Worm (Caenorhabditis elegans) whole organism, L2 larva: Measurements from ENCODE around the gene str-71.

Experiments used
- C34F6.9 ChIP-seq: fragments of 150-350 bp; optimal IDR thresholded peaks from 2 replicates; lab custom pipeline; 2014; ENCODE audit warnings: missing biosample characterization, missing genetic modification characterization
- Y55F3AM.14 ChIP-seq: fragments of 200-800 bp; sonication (Bioruptor generic); optimal IDR thresholded peaks from 2 replicates; lab custom pipeline; 2018; ENCODE audit warnings: mild to moderate bottlenecking, missing genetic modification characterization, missing compliant biosample characterization
- alr-1 ChIP-seq: fragments of 150-350 bp; optimal IDR thresholded peaks from 2 replicates; lab custom pipeline; 2014; ENCODE audit warnings: missing biosample characterization, missing genetic modification characterization
- ama-1 ChIP-seq: fragments of 150-350 bp; optimal IDR thresholded peaks from 2 replicates; lab custom pipeline; 2018; ENCODE audit warnings: inconsistent platforms
- blmp-1 ChIP-seq: sonication (generic microtip); optimal IDR thresholded peaks from 2 replicates; lab custom pipeline; 2017; ENCODE audit warnings: missing genetic modification characterization, mild to moderate bottlenecking, missing compliant biosample characterization, antibody characterized with exemption, moderate library complexity; ENCODE audit not compliant: insufficient read depth
- ceh-16 ChIP-seq: fragments of 150-350 bp; optimal IDR thresholded peaks from 2 replicates; lab custom pipeline; 2014; ENCODE audit warnings: missing biosample characterization, missing genetic modification characterization
- crh-2 ChIP-seq: sonication (generic microtip); optimal IDR thresholded peaks from 2 replicates; lab custom pipeline; 2017; ENCODE audit warnings: missing biosample characterization, missing genetic modification characterization
- dmd-4 ChIP-seq: sonication (generic microtip); optimal IDR thresholded peaks from 2 replicates; lab custom pipeline; 2017; ENCODE audit warnings: missing biosample characterization, missing genetic modification characterization
- egl-27 ChIP-seq: sonication (generic microtip); optimal IDR thresholded peaks from 3 replicates; lab custom pipeline; 2017; ENCODE audit warnings: missing biosample characterization, missing genetic modification reagents, missing genetic modification characterization
- elt-3 ChIP-seq: sonication (generic microtip); optimal IDR thresholded peaks from 2 replicates; lab custom pipeline; 2017; ENCODE audit warnings: missing biosample characterization, missing genetic modification characterization
- fos-1 ChIP-seq: fragments of 150-350 bp; optimal IDR thresholded peaks from 2 replicates; lab custom pipeline; 2014; ENCODE audit warnings: missing biosample characterization, missing genetic modification characterization
- gmeb-1 ChIP-seq: fragments of 150-350 bp; optimal IDR thresholded peaks from 2 replicates; lab custom pipeline; 2014; ENCODE audit warnings: missing biosample characterization, missing genetic modification characterization
- lin-11 ChIP-seq: fragments of 150-350 bp; sonication (generic microtip); optimal IDR thresholded peaks from 2 replicates; lab custom pipeline; 2014; ENCODE audit warnings: missing biosample characterization, missing genetic modification characterization, inconsistent platforms, mixed read lengths
- lin-13 ChIP-seq: fragments of 150-350 bp; optimal IDR thresholded peaks from 2 replicates; lab custom pipeline; 2014; ENCODE audit warnings: missing biosample characterization, missing genetic modification reagents, missing genetic modification characterization
- lsy-2 ChIP-seq, 2 experiments: fragments of 150-350 bp in 1 of 2; sonication (generic microtip) in 1 of 2; optimal IDR thresholded peaks; 2 replicates each; lab custom pipeline; 2014 to 2017; ENCODE audit warnings: missing biosample characterization in 2 of 2, missing genetic modification characterization in 2 of 2
- mab-5 ChIP-seq: fragments of 150-350 bp; optimal IDR thresholded peaks from 2 replicates; lab custom pipeline; 2014; ENCODE audit warnings: missing biosample characterization, missing genetic modification characterization
- mbf-1 ChIP-seq: sonication (generic microtip); optimal IDR thresholded peaks from 2 replicates; lab custom pipeline; 2017; ENCODE audit warnings: missing biosample characterization, missing genetic modification characterization
- mdl-1 ChIP-seq, 2 experiments: fragments of 150-350 bp in 1 of 2; sonication (generic microtip) in 1 of 2; optimal IDR thresholded peaks; 2 replicates each; lab custom pipeline; 2017; ENCODE audit warnings: missing biosample characterization in 2 of 2, missing genetic modification characterization in 2 of 2
- nhr-10 ChIP-seq: sonication (generic microtip); optimal IDR thresholded peaks from 2 replicates; lab custom pipeline; 2017; ENCODE audit warnings: missing biosample characterization, missing genetic modification characterization
- nhr-11 ChIP-seq: fragments of 150-350 bp; optimal IDR thresholded peaks from 2 replicates; lab custom pipeline; 2014; ENCODE audit warnings: missing biosample characterization, missing genetic modification characterization
- nhr-12 ChIP-seq: fragments of 150-350 bp; optimal IDR thresholded peaks from 2 replicates; lab custom pipeline; 2014; ENCODE audit warnings: missing biosample characterization, missing genetic modification characterization
- nhr-237 ChIP-seq: fragments of 150-350 bp; optimal IDR thresholded peaks from 2 replicates; lab custom pipeline; 2014; ENCODE audit warnings: missing biosample characterization, missing genetic modification characterization
- nhr-6 ChIP-seq: fragments of 150-350 bp; optimal IDR thresholded peaks from 2 replicates; lab custom pipeline; 2014; ENCODE audit warnings: missing biosample characterization, missing genetic modification characterization
- nhr-77 ChIP-seq: fragments of 150-350 bp; optimal IDR thresholded peaks from 2 replicates; lab custom pipeline; 2014; ENCODE audit warnings: missing biosample characterization, missing genetic modification characterization
- peb-1 ChIP-seq: fragments of 150-350 bp; optimal IDR thresholded peaks from 2 replicates; lab custom pipeline; 2014; ENCODE audit warnings: missing biosample characterization, missing genetic modification characterization
- sem-4 ChIP-seq: fragments of 150-350 bp; optimal IDR thresholded peaks from 2 replicates; lab custom pipeline; 2014; ENCODE audit warnings: missing biosample characterization, missing genetic modification reagents, missing genetic modification characterization
- sma-3 ChIP-seq: sonication (generic microtip); optimal IDR thresholded peaks from 2 replicates; lab custom pipeline; 2016; ENCODE audit warnings: missing genetic modification reagents, missing genetic modification characterization, missing compliant biosample characterization
- sma-9 ChIP-seq, 2 experiments: fragments of 150-350 bp in 1 of 2; sonication (generic microtip) in 1 of 2; optimal IDR thresholded peaks; 2 replicates each; lab custom pipeline; 2014 to 2016; ENCODE audit warnings: missing genetic modification characterization in 2 of 2, mild to moderate bottlenecking in 1 of 2, missing biosample characterization in 1 of 2, missing compliant biosample characterization in 1 of 2, missing genetic modification reagents in 1 of 2, moderate library complexity in 1 of 2
- snpc-4 ChIP-seq: fragments of 150-350 bp; optimal IDR thresholded peaks from 2 replicates; lab custom pipeline; 2014; ENCODE audit warnings: missing biosample characterization, missing genetic modification characterization
- unc-39 ChIP-seq: fragments of 150-350 bp; optimal IDR thresholded peaks from 2 replicates; lab custom pipeline; 2014; ENCODE audit warnings: missing biosample characterization, missing genetic modification characterization
- unc-55 ChIP-seq: fragments of 150-350 bp; sonication (generic microtip); optimal IDR thresholded peaks from 3 replicates; lab custom pipeline; 2014; ENCODE audit warnings: missing biosample characterization, missing genetic modification reagents, missing genetic modification characterization
- unc-62 ChIP-seq: fragments of 150-350 bp; optimal IDR thresholded peaks from 2 replicates; lab custom pipeline; 2014; ENCODE audit warnings: missing biosample characterization, missing genetic modification reagents, missing genetic modification characterization
- zag-1 ChIP-seq: fragments of 150-350 bp; optimal IDR thresholded peaks from 2 replicates; lab custom pipeline; 2014; ENCODE audit warnings: missing biosample characterization, missing genetic modification characterization
- ztf-11 ChIP-seq: sonication (generic microtip); optimal IDR thresholded peaks from 2 replicates; lab custom pipeline; 2017; ENCODE audit warnings: missing biosample characterization, missing genetic modification characterization

str-71 gene

DNA sequence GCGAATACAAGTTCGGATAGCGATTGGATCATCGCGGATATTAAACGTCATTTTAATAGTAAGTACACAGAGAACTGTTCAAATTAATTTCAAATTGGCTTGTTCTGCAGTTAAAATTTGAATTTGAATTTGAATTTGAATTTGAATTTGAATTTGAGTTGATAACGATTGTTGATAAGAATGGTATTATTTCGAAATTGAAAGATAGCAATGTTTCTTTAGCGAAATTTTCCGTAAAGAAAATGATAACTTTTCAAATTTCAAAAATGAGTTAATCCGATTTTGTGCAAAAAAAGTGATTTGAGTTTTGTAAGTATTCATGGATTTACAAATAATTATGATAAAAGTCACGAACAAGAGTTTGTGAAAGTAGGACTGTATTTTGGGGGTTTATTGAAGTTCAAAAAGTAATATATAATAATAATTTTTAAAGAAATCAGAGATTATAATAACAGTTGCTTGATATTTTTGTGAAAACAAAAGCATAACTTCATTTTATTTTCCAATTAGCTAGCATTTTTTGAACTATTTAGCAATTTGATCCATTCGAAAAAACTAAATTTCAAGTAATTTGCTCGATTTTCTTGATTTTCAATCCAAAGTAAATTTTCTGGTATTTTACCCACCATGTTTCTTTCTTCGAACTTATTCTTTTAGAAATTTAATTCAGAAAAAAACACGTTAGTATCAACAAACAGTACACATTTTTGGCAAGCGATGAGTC lies 33.5 kb downstream of the str-71 start, which contains the start of gene Y36E3A.2:
Gene Y36E3A.2 (plus strand): TSS at position 674 of the 724 bp plus-strand sequence.
- no peak for TF ChIP-seq nhr-6 (tag; lab: Kevin White, UChicago)
- TF ChIP-seq blmp-1 (tag; lab: Kevin White, UChicago) = no peak
- TF ChIP-seq zag-1 (tag; lab: Kevin White, UChicago) = no peak
- peak; percentile 48 for TF ChIP-seq fos-1 (tag; lab: Kevin White, UChicago)
- TF ChIP-seq lin-11 = no peak

DNA sequence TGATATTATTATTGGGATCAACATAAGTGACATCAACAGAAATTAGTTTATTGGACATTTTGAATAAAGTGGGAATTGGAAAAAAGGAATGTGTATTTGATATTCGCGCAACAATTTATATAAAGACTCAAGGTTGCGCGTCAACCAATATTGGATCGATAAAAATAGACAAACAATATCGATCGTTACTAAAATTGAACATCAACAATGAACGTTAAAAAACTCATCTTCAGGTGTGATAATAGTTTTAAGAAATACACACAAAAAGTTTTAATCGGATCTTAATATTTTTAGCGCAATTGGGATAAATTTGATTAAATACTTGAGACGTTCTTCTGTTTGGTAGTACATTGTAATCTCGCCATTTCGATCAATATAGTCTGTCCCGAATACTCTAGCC lies 35.4 kb downstream of the str-71 start, which contains the start of gene fbxa-104:
Gene fbxa-104 (minus strand): TSS at position 83 of the 400 bp plus-strand sequence.
- no peak for TF ChIP-seq zag-1 (tag; lab: Kevin White, UChicago)
- TF ChIP-seq lin-11 = no peak
- no peak for TF ChIP-seq dmd-4 (tag; lab: Kevin White, UChicago)
- TF ChIP-seq nhr-10 = no peak
- no peak for TF ChIP-seq peb-1
- no peak for TF ChIP-seq unc-62 (GFP tag; lab: Kevin White, UChicago)
- no peak for TF ChIP-seq unc-55 (GFP tag; lab: Kevin White, UChicago)
- no peak for TF ChIP-seq nhr-237
- no peak for TF ChIP-seq sma-3 (GFP tag; lab: Kevin White, UChicago)
- no peak for TF ChIP-seq ama-1 (lab: Kevin White, UChicago)
- TF ChIP-seq mbf-1 (tag; lab: Kevin White, UChicago) = no peak
- no peak for TF ChIP-seq sma-9 (GFP tag; optimal IDR thresholded peaks at IDR 0.05; lab: Kevin White, UChicago)
- no peak for TF ChIP-seq sma-9 (tag; optimal IDR thresholded peaks at IDR 0.05; lab: Kevin White, UChicago)
- TF ChIP-seq mdl-1 (tag; optimal IDR thresholded peaks at IDR 0.05; lab: Kevin White, UChicago) = no peak
- TF ChIP-seq nhr-12 = no peak
- no peak for TF ChIP-seq nhr-77 (tag; lab: Kevin White, UChicago)
- TF ChIP-seq gmeb-1 (tag; lab: Kevin White, UChicago) = no peak
- no peak for TF ChIP-seq sem-4 (tag; lab: Kevin White, UChicago)

DNA sequence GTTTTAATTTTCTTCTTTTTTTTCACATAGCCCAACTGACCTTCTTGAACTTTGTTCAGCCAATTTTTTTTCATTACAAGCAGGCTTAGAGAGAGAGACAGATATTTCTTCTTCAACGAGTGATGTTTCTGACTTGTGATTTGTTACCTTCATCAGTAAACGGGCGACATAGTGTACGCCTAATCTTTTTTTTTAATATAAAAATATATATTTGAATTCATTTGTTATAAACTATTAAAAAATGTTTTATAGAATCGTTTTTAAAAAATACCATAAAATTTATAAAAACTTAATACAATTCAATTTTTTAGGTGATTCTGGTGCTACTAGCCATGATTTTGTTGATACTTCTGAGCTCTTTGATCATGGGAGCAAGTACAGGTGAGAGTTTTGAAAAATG lies 41.2 kb downstream of the str-71 start, which contains the start of gene T06E6.10:
Gene T06E6.10 (plus strand): TSS at position 301 of the 400 bp plus-strand sequence.
- TF ChIP-seq mbf-1 (tag; lab: Kevin White, UChicago) (no peak), unc-55 (GFP tag; lab: Kevin White, UChicago) (no peak)

DNA sequence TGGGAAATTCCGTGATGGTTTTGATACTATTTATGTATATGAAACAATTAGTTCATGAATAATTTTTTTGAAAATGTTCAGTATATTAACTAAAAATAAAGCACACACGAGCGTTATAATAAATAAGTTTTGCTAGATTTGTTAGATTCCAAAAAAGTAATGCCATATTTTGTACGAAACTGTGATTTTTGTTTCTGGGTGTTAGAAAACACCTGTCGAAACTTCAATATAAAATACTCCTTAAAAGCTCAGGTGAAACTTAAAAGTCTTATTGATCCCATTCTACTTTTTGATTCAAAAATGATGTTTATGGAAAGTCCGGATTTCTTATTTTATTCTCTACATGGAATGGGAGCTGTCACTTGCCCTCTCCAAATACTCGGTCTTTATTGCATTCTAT lies 43.0 kb downstream of the str-71 start, which contains the start of gene srh-265:
Gene srh-265 (plus strand): TSS at position 301 of the 400 bp plus-strand sequence.
- TF ChIP-seq C34F6.9 (tag; lab: Kevin White, UChicago) (no peak), egl-27 (tag; lab: Kevin White, UChicago) (no peak), fos-1 (tag; lab: Kevin White, UChicago) (no peak), snpc-4 (tag; lab: Kevin White, UChicago) (no peak), sma-3 (GFP tag; lab: Kevin White, UChicago) (no peak), unc-55 (GFP tag; lab: Kevin White, UChicago) (no peak)

DNA sequence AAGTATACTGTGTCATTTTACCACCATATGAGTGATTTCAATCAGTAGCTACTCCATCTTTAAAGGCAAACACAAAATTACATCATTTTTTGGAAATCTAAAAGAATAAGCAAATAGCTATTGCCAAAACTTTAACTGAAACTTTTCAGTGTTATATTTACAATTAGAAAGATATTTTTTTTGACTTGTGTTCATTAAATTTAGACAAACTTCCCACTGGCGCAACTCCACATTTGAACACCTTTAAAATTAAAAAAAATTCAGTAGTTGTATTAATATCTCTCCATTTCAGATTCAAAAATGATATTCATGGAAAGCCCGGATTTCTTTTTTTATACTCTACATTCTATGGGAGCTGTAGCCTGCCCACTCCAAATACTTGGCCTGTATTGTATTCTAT lies 45.1 kb downstream of the str-71 start, which contains the start of gene srh-264:
Gene srh-264 (plus strand): TSS at position 301 of the 400 bp plus-strand sequence.
- TF ChIP-seq sma-3 (GFP tag; lab: Kevin White, UChicago) = no peak
- TF ChIP-seq Y55F3AM.14 (GFP tag; lab: Kevin White, UChicago) = no peak
- TF ChIP-seq unc-39 (tag; lab: Kevin White, UChicago) = no peak
- no peak for TF ChIP-seq nhr-11 (tag; lab: Kevin White, UChicago)
- no peak for TF ChIP-seq alr-1
- no peak for TF ChIP-seq unc-55 (GFP tag; lab: Kevin White, UChicago)

DNA sequence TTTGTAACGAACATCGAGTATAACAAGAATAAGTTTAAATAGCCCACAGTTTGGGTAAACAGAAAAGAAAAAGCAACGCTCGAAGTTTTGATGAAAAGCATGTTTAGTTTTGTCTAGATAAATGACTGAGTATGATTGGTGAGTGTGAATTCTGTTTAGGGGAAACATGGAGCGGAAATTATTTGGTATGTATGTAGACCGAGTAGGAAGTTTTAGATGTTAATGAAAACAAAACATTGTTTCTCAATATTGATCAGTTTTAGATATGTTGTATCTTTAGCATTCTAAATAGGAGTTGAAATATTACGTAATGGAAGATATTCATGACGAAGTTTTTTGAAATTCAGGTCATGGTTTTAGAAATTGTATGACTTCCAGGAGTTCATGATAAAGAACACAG lies 46.4 kb downstream of the str-71 start, which contains the start of gene srbc-63:
Gene srbc-63 (minus strand): TSS at position 101 of the 400 bp plus-strand sequence.
- TF ChIP-seq nhr-10 (no peak), lsy-2 (tag; optimal IDR thresholded peaks at IDR 0.05; lab: Kevin White, UChicago) (no peak), elt-3 (no peak), blmp-1 (tag; lab: Kevin White, UChicago) (no peak), nhr-12 (no peak), alr-1 (no peak), ceh-16 (tag; lab: Kevin White, UChicago) (no peak), unc-39 (tag; lab: Kevin White, UChicago) (no peak), egl-27 (tag; lab: Kevin White, UChicago) (no peak), ztf-11 (tag; lab: Kevin White, UChicago) (no peak), mab-5 (tag; lab: Kevin White, UChicago) (no peak), unc-62 (GFP tag; lab: Kevin White, UChicago) (no peak), lin-13 (GFP tag; lab: Kevin White, UChicago) (no peak), crh-2 (tag; lab: Kevin White, UChicago) (no peak), sem-4 (tag; lab: Kevin White, UChicago) (no peak), unc-55 (GFP tag; lab: Kevin White, UChicago) (no peak)
